Fruit fly (Drosophila melanogaster) Kc167 (cell line): ENCODE results near the gene dpr11.

ENCODE experiments used
- Myc ChIP-seq: fragments of >200 bp; optimal IDR thresholded peaks from 2 replicates; lab custom pipeline; 2017; ENCODE audit warnings: missing external identifiers
- Sin3A ChIP-seq: fragments of >200 bp; optimal IDR thresholded peaks from 2 replicates; lab custom pipeline; 2018; ENCODE audit warnings: missing external identifiers
- h ChIP-seq: fragments of >200 bp; optimal IDR thresholded peaks from 3 replicates; lab custom pipeline; 2018; ENCODE audit warnings: missing external identifiers
- insv ChIP-seq: fragments of >200 bp; optimal IDR thresholded peaks from 3 replicates; lab custom pipeline; 2018; ENCODE audit warnings: missing external identifiers
- psq ChIP-seq: fragments of >200 bp; optimal IDR thresholded peaks from 2 replicates; lab custom pipeline; 2017; ENCODE audit warnings: missing external identifiers
- ttk ChIP-seq: sonication (Bioruptor generic); optimal IDR thresholded peaks from 2 replicates; lab custom pipeline; 2017; ENCODE audit warnings: missing external identifiers

dm6 chr3R:6560251-6560650 lies 32.9 kb downstream of the dpr11 start, which contains the start of gene CG1137:
- no peak for TF ChIP-seq Sin3A (lab: Kevin White, UChicago)
- TF ChIP-seq psq (lab: Kevin White, UChicago): no peak
- no peak for TF ChIP-seq ttk (lab: Kevin White, UChicago)
- TF ChIP-seq Myc (lab: Kevin White, UChicago): no peak
- no peak for TF ChIP-seq h (lab: Kevin White, UChicago)
- TF ChIP-seq insv (lab: Kevin White, UChicago): no peak
